Fruit fly (Drosophila melanogaster): ENCODE data around the gene NijA.

NijA gene

DNA sequence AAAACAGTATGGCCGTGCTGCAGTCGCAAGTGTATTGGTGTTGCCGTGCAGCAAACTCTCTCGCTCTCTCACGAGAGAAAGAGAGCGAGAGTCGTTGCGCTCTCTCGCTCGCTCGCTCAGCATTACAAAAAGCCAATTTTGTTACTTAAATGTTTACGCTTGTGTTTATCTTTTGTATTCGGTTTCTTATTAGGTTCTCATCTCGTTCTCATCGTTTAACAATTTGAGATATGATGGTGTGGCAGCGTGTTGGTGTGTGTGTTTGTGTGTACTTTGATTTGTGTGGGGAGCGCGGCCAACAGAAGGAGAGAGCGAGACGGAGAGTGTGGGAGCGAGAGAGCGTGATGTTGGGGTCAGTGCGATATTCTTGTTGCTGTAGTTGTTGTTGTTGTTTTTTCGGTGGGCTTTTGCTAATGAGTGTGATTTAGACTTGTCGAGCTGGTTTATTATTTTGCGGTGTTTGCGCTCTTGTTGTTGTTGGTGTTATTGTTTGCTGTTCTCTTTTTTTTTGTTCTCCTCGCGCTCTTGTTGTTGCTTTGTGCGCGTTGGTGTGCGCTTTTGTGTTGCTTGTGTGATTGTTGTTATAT lies 40.5 kb upstream of the NijA start (continued):
- peak; percentile 30 for TF ChIP-seq CG8359 (GFP tag; optimal IDR thresholded peaks at IDR 0.05; ENCODE audit: borderline replicate concordance)
- no peak for TF ChIP-seq Sin3A (optimal IDR thresholded peaks at IDR 0.05)
- TF ChIP-seq ranshi (GFP tag; IDR thresholded peaks at IDR 0.05) = no peak
- no peak for TF ChIP-seq Dref (GFP tag; IDR thresholded peaks at IDR 0.05)
- TF ChIP-seq CG15011 (GFP tag; optimal IDR thresholded peaks at IDR 0.05) = peak; percentile 18
- TF ChIP-seq CG16863 (GFP tag; optimal IDR thresholded peaks at IDR 0.05) = no peak
- no peak for TF ChIP-seq dati (GFP tag; IDR thresholded peaks at IDR 0.05)
- TF ChIP-seq wdn (GFP tag; IDR thresholded peaks at IDR 0.05) = no peak
- no peak for TF ChIP-seq CG17612 (GFP tag; IDR thresholded peaks at IDR 0.05)
- TF ChIP-seq ro (GFP tag; IDR thresholded peaks at IDR 0.05) = no peak
- TF ChIP-seq CG6683 (GFP tag; optimal IDR thresholded peaks at IDR 0.05) = peak; percentile 28
- TF ChIP-seq hb (GFP tag; IDR thresholded peaks at IDR 0.05; ENCODE audit: partially characterized antibody) = no peak
- TF ChIP-seq Blimp-1 (GFP tag; optimal IDR thresholded peaks at IDR 0.05) = peak; percentile 33
- peak; percentile 87 for TF ChIP-seq CG1832 (GFP tag; optimal IDR thresholded peaks at IDR 0.05)
- no peak for TF ChIP-seq Bdp1 (GFP tag; optimal IDR thresholded peaks at IDR 0.05)
- peak; percentile 71 for TF ChIP-seq CG13296 (GFP tag; optimal IDR thresholded peaks at IDR 0.05)
- TF ChIP-seq Lpt (GFP tag; optimal IDR thresholded peaks at IDR 0.05) = no peak
- no peak for TF ChIP-seq jigr1 (GFP tag; IDR thresholded peaks at IDR 0.05)
- TF ChIP-seq CG5953 (GFP tag; IDR thresholded peaks at IDR 0.05) = no peak
- peak; percentile 20 for TF ChIP-seq Sox100B (GFP tag; optimal IDR thresholded peaks at IDR 0.05)
- TF ChIP-seq wor (GFP tag; IDR thresholded peaks at IDR 0.05) = no peak
- TF ChIP-seq CG2889 (GFP tag; IDR thresholded peaks at IDR 0.05) = no peak
- no peak for TF ChIP-seq CG10654 (GFP tag; optimal IDR thresholded peaks at IDR 0.05)
- TF ChIP-seq zfh2 (GFP tag; optimal IDR thresholded peaks at IDR 0.05) = no peak
- peak; percentile 42; the same call in 1 of the 3 replicates for TF ChIP-seq ci (GFP tag; IDR thresholded peaks at IDR 0.05)
- TF ChIP-seq Dip2 (GFP tag; IDR thresholded peaks at IDR 0.05) = no peak
- TF ChIP-seq D (optimal IDR thresholded peaks at IDR 0.05) = no peak
- peak; percentile 69 for TF ChIP-seq D (GFP tag; optimal IDR thresholded peaks at IDR 0.05)
- TF ChIP-seq Hmr (GFP tag; optimal IDR thresholded peaks at IDR 0.05) = peak; percentile 52
- no peak for TF ChIP-seq trh (GFP tag; optimal IDR thresholded peaks at IDR 0.05)
- TF ChIP-seq YL-1 (GFP tag; optimal IDR thresholded peaks at IDR 0.05) = no peak
- no peak for TF ChIP-seq vvl (GFP tag; IDR thresholded peaks at IDR 0.05)
- TF ChIP-seq pan (optimal IDR thresholded peaks at IDR 0.05) = no peak
- no peak for TF ChIP-seq pan (GFP tag; optimal IDR thresholded peaks at IDR 0.05 in 1 of 2, IDR thresholded peaks at IDR 0.05 in 1 of 2)
- no peak for TF ChIP-seq CG14860 (GFP tag; IDR thresholded peaks at IDR 0.05; ENCODE audit: partially characterized antibody)
- TF ChIP-seq CG13123 (GFP tag; optimal IDR thresholded peaks at IDR 0.05) = no peak
- no peak for TF ChIP-seq gsb (GFP tag; IDR thresholded peaks at IDR 0.05)
- peak; percentile 34 for TF ChIP-seq bcd (GFP tag; optimal IDR thresholded peaks at IDR 0.05)
- peak; percentile 58 for TF ChIP-seq CG12219 (GFP tag; optimal IDR thresholded peaks at IDR 0.05)
- no peak for TF ChIP-seq slbo (GFP tag; IDR thresholded peaks at IDR 0.05)
- TF ChIP-seq CG6689 (GFP tag; IDR thresholded peaks at IDR 0.05) = no peak; the same call in 1 of the 2 replicates
- TF ChIP-seq Taf1 (GFP tag; IDR thresholded peaks at IDR 0.05) = no peak
- no peak for TF ChIP-seq Antp (GFP tag; optimal IDR thresholded peaks at IDR 0.05)
- no peak for TF ChIP-seq Bteb2 (GFP tag; optimal IDR thresholded peaks at IDR 0.05)
- TF ChIP-seq CG8765 (GFP tag; IDR thresholded peaks at IDR 0.05) = no peak
- TF ChIP-seq ttk (GFP tag; IDR thresholded peaks at IDR 0.05) = no peak
- no peak for TF ChIP-seq sob (GFP tag; IDR thresholded peaks at IDR 0.05)
- peak; percentile 59; the same call in 1 of the 2 replicates for TF ChIP-seq CG32767 (GFP tag; IDR thresholded peaks at IDR 0.05)
- TF ChIP-seq Eip74EF (GFP tag; optimal IDR thresholded peaks at IDR 0.05) = peak in 1 of 2 experiments; percentile 28
- TF ChIP-seq D19A (tag; optimal IDR thresholded peaks at IDR 0.05) = peak; percentile 37
- TF ChIP-seq zfh1 (GFP tag; IDR thresholded peaks at IDR 0.05) = no peak
- TF ChIP-seq CG10321 (GFP tag; IDR thresholded peaks at IDR 0.05) = 0 out of 2 replicates have a peak, but pooled peaks have one; percentile 5
- TF ChIP-seq ftz-f1 (GFP tag; optimal IDR thresholded peaks at IDR 0.05) = peak; percentile 36
